Fruit fly (Drosophila melanogaster): ENCODE data around the gene Smyd4-2.

dm6 chr3L:12401800-12402199 lies at the start of gene Smyd4-2:
- TF ChIP-seq CTCF (optimal IDR thresholded peaks at IDR 0.05) (no peak), CG8478 (optimal IDR thresholded peaks at IDR 0.05) (no peak)
